Fruit fly (Drosophila melanogaster): Measurements from ENCODE around the gene tara.

Gene tara

dm6 chr3R:16206162-16206561, 19.3 kb upstream of the tara start (continued):
- TF ChIP-seq CG14014 (GFP tag; IDR thresholded peaks at IDR 0.05), result no peak
- no peak for TF ChIP-seq CG3281 (GFP tag; optimal IDR thresholded peaks at IDR 0.05)
- TF ChIP-seq Med (GFP tag), result peak; percentile 60
- no peak for TF ChIP-seq Nf-YB (GFP tag; optimal IDR thresholded peaks at IDR 0.05)
- no peak for TF ChIP-seq D19B (GFP tag; optimal IDR thresholded peaks at IDR 0.05)
- no peak for TF ChIP-seq CG17568 (GFP tag; optimal IDR thresholded peaks at IDR 0.05)
- no peak for TF ChIP-seq yki (optimal IDR thresholded peaks at IDR 0.05)
- no peak for TF ChIP-seq CG17829 (tag; optimal IDR thresholded peaks at IDR 0.05)
- TF ChIP-seq pan (optimal IDR thresholded peaks at IDR 0.05), result no peak
- TF ChIP-seq pan (GFP tag; optimal IDR thresholded peaks at IDR 0.05 in 1 of 2, IDR thresholded peaks at IDR 0.05 in 1 of 2), result peak in 1 of 2 experiments; percentile 10
- TF ChIP-seq CG2129 (GFP tag; IDR thresholded peaks at IDR 0.05; ENCODE audit: partially characterized antibody), result no peak
- 0 out of 3 replicates have a peak, but pooled peaks have one; percentile 8 for TF ChIP-seq Opbp (GFP tag; IDR thresholded peaks at IDR 0.05; ENCODE audit: partially characterized antibody)
- TF ChIP-seq zfh1 (GFP tag; IDR thresholded peaks at IDR 0.05), result 0 out of 3 replicates have a peak, but pooled peaks have one; percentile 6
- no peak for TF ChIP-seq Meics (GFP tag; optimal IDR thresholded peaks at IDR 0.05)
- no peak for TF ChIP-seq Max (GFP tag; optimal IDR thresholded peaks at IDR 0.05)
- TF ChIP-seq CG10959 (GFP tag; IDR thresholded peaks at IDR 0.05), result no peak
- TF ChIP-seq CG8281 (tag; optimal IDR thresholded peaks at IDR 0.05), result no peak
- TF ChIP-seq CTCF (GFP tag; optimal IDR thresholded peaks at IDR 0.05), result no peak
- no peak for TF ChIP-seq Abd-B (GFP tag; optimal IDR thresholded peaks at IDR 0.05)
- TF ChIP-seq sens (GFP tag), result peak; percentile 61
- no peak for TF ChIP-seq chif (GFP tag; optimal IDR thresholded peaks at IDR 0.05)
- 0 out of 2 replicates have a peak, but pooled peaks have one; percentile 18 for TF ChIP-seq CG3847 (GFP tag; IDR thresholded peaks at IDR 0.05)
- no peak for TF ChIP-seq knrl (GFP tag; IDR thresholded peaks at IDR 0.05; ENCODE audit: partially characterized antibody)
- TF ChIP-seq pum (GFP tag; optimal IDR thresholded peaks at IDR 0.05), result no peak
- no peak for TF ChIP-seq CG3163 (GFP tag; optimal IDR thresholded peaks at IDR 0.05)
- no peak for TF ChIP-seq HLH4C (GFP tag; IDR thresholded peaks at IDR 0.05; ENCODE audit: partially characterized antibody)
- no peak for TF ChIP-seq fu2 (GFP tag; optimal IDR thresholded peaks at IDR 0.05)
- TF ChIP-seq Kr (GFP tag; optimal IDR thresholded peaks at IDR 0.05), result no peak
- no peak for TF ChIP-seq CG1603 (tag; optimal IDR thresholded peaks at IDR 0.05)
- TF ChIP-seq CG2712 (tag; optimal IDR thresholded peaks at IDR 0.05), result no peak
- no peak for TF ChIP-seq pfk (GFP tag; optimal IDR thresholded peaks at IDR 0.05)
- TF ChIP-seq CG31224 (GFP tag; IDR thresholded peaks at IDR 0.05), result 0 out of 2 replicates have a peak, but pooled peaks have one; percentile 8
- TF ChIP-seq CG4328 (GFP tag; optimal IDR thresholded peaks at IDR 0.05), result no peak
- TF ChIP-seq nau (GFP tag; optimal IDR thresholded peaks at IDR 0.05), result no peak
- no peak for TF ChIP-seq CG31365 (tag; optimal IDR thresholded peaks at IDR 0.05)
- no peak for TF ChIP-seq MESR4 (GFP tag; optimal IDR thresholded peaks at IDR 0.05)
- no peak for TF ChIP-seq B-H2 (GFP tag; optimal IDR thresholded peaks at IDR 0.05)
- no peak for TF ChIP-seq ara (GFP tag; IDR thresholded peaks at IDR 0.05)
- no peak for TF ChIP-seq Xbp1 (GFP tag; optimal IDR thresholded peaks at IDR 0.05)
- no peak for TF ChIP-seq CG32532 (GFP tag; IDR thresholded peaks at IDR 0.05)
- TF ChIP-seq CG9932 (GFP tag; IDR thresholded peaks at IDR 0.05), result no peak
- TF ChIP-seq CG5953 (GFP tag; IDR thresholded peaks at IDR 0.05), result no peak
- peak; percentile 60 for TF ChIP-seq chm (GFP tag; IDR thresholded peaks at IDR 0.05)
- no peak for TF ChIP-seq croc (GFP tag; conservative IDR thresholded peaks at IDR 0.05)
- TF ChIP-seq grau (tag; optimal IDR thresholded peaks at IDR 0.05), result no peak
- no peak for TF ChIP-seq crp (GFP tag; optimal IDR thresholded peaks at IDR 0.05)
- no peak for TF ChIP-seq Dad (GFP tag; optimal IDR thresholded peaks at IDR 0.05)
- no peak for TF ChIP-seq CG17385 (GFP tag; optimal IDR thresholded peaks at IDR 0.05)
- no peak for TF ChIP-seq CG8089 (GFP tag; optimal IDR thresholded peaks at IDR 0.05)
- no peak for TF ChIP-seq D (optimal IDR thresholded peaks at IDR 0.05)
- no peak for TF ChIP-seq D (GFP tag; optimal IDR thresholded peaks at IDR 0.05)
- TF ChIP-seq fd102C (GFP tag; optimal IDR thresholded peaks at IDR 0.05), result no peak
- no peak for TF ChIP-seq CG1647 (GFP tag; optimal IDR thresholded peaks at IDR 0.05)
